Worm (Caenorhabditis elegans) whole organism, mixed stage, embryonic: ENCODE results near the gene rpl-37.

ENCODE experiments used
- ceh-43 ChIP-seq: fragments of 200-800 bp; sonication (Bioruptor generic); optimal IDR thresholded peaks from 2 replicates; lab custom pipeline; 2018; ENCODE audit warnings: mild to moderate bottlenecking, missing genetic modification characterization, moderate library complexity, missing compliant biosample characterization
- lin-13 ChIP-seq: fragments of 150-350 bp; optimal IDR thresholded peaks from 2 replicates; lab custom pipeline; 2014; ENCODE audit warnings: missing biosample characterization, missing genetic modification characterization
- mab-5 ChIP-seq: fragments of 150-350 bp; optimal IDR thresholded peaks from 2 replicates; lab custom pipeline; 2014; ENCODE audit warnings: missing biosample characterization, missing genetic modification characterization
- nhr-12 ChIP-seq: fragments of 150-350 bp; optimal IDR thresholded peaks from 2 replicates; lab custom pipeline; 2014; ENCODE audit warnings: missing biosample characterization, missing genetic modification characterization
- nhr-2 ChIP-seq: fragments of 150-350 bp; optimal IDR thresholded peaks from 2 replicates; lab custom pipeline; 2014; ENCODE audit warnings: missing biosample characterization, missing genetic modification characterization
- nhr-28 ChIP-seq: fragments of 150-350 bp; optimal IDR thresholded peaks from 2 replicates; lab custom pipeline; 2014; ENCODE audit warnings: missing biosample characterization, missing genetic modification characterization
- nhr-76 ChIP-seq: sonication (generic microtip); optimal IDR thresholded peaks from 2 replicates; lab custom pipeline; 2017; ENCODE audit warnings: missing biosample characterization, missing genetic modification characterization
- sem-2 ChIP-seq: fragments of 200-800 bp; sonication (Bioruptor generic); optimal IDR thresholded peaks from 2 replicates; lab custom pipeline; 2018; ENCODE audit warnings: mild to moderate bottlenecking, missing genetic modification characterization, missing compliant biosample characterization
- snpc-4 ChIP-seq: fragments of 150-350 bp; optimal IDR thresholded peaks from 2 replicates; lab custom pipeline; 2014; ENCODE audit warnings: missing biosample characterization, missing genetic modification characterization
- sptf-1 ChIP-seq: sonication (generic microtip); optimal IDR thresholded peaks from 2 replicates; lab custom pipeline; 2017; ENCODE audit warnings: mild to moderate bottlenecking, missing genetic modification characterization, moderate library complexity, missing compliant biosample characterization
- unc-120 ChIP-seq: sonication (generic microtip); optimal IDR thresholded peaks from 2 replicates; lab custom pipeline; 2017; ENCODE audit warnings: missing genetic modification characterization, missing compliant biosample characterization; ENCODE audit not compliant: poor library complexity, severe bottlenecking
- unc-62 ChIP-seq: fragments of 150-350 bp; optimal IDR thresholded peaks from 2 replicates; lab custom pipeline; 2014; ENCODE audit warnings: missing biosample characterization, missing genetic modification reagents, missing genetic modification characterization
- ztf-11 ChIP-seq: fragments of 150-350 bp; optimal IDR thresholded peaks from 2 replicates; lab custom pipeline; 2014; ENCODE audit warnings: missing biosample characterization, missing genetic modification characterization

ce11 chrIII:3541539-3541938 is 13.1 kb downstream of the rpl-37 start, which contains the start of gene ben-1:
- TF ChIP-seq mab-5 (no peak), nhr-76 (tag; lab: Kevin White, UChicago) (no peak), ztf-11 (tag; lab: Kevin White, UChicago) (no peak), snpc-4 (no peak), nhr-28 (tag; lab: Kevin White, UChicago) (no peak), sptf-1 (tag; lab: Kevin White, UChicago) (no peak), lin-13 (no peak), sem-2 (GFP tag; lab: Kevin White, UChicago) (no peak), ceh-43 (GFP tag; lab: Kevin White, UChicago) (no peak), unc-62 (GFP tag; lab: Kevin White, UChicago) (no peak), nhr-2 (tag; lab: Kevin White, UChicago) (no peak), unc-120 (no peak), nhr-12 (no peak)
